Fruit fly (Drosophila melanogaster) whole organism, prepupa: ENCODE results near the gene CG14537.

Source experiments
- Blimp-1 ChIP-seq: fragments of 200-800 bp; sonication (Bioruptor generic); optimal IDR thresholded peaks from 3 replicates; lab custom pipeline; 2017; ENCODE audit warnings: missing biosample characterization, missing genetic modification characterization, mild to moderate bottlenecking, moderate library complexity, missing genetic modification reagents
- CG10631 ChIP-seq: fragments of 200-800 bp; sonication (Bioruptor generic); optimal IDR thresholded peaks from 2 replicates; lab custom pipeline; 2016; ENCODE audit warnings: missing biosample characterization, missing genetic modification characterization
- CG10669 ChIP-seq: fragments of 200-800 bp; sonication (Bioruptor generic); optimal IDR thresholded peaks from 3 replicates; lab custom pipeline; 2018; ENCODE audit warnings: missing biosample characterization, mild to moderate bottlenecking, missing genetic modification characterization, moderate library complexity
- CG11294 ChIP-seq: fragments of 200-800 bp; sonication (Bioruptor generic); IDR thresholded peaks from 2 replicates; pipeline ENCODE4 v1.3.6; 2022; ENCODE audit warnings: missing biosample characterization, missing genetic modification characterization
- CG11762 ChIP-seq: fragments of 200-800 bp; sonication (Bioruptor generic); optimal IDR thresholded peaks from 3 replicates; lab custom pipeline; 2016; ENCODE audit warnings: missing biosample characterization, missing genetic modification characterization; ENCODE audit not compliant: insufficient read depth
- CG15336 ChIP-seq: fragments of 200-800 bp; sonication (Bioruptor generic); IDR thresholded peaks from 2 replicates; pipeline ENCODE4 v1.3.6; 2022; ENCODE audit warnings: missing biosample characterization, missing genetic modification characterization
- CG1621 ChIP-seq: fragments of 200-800 bp; sonication (Bioruptor generic); optimal IDR thresholded peaks from 3 replicates; lab custom pipeline; 2018; ENCODE audit warnings: missing biosample characterization, mild to moderate bottlenecking, missing genetic modification characterization
- CG16779 ChIP-seq: fragments of 200-800 bp; sonication (Bioruptor generic); optimal IDR thresholded peaks from 3 replicates; lab custom pipeline; 2017; ENCODE audit warnings: missing biosample characterization, mild to moderate bottlenecking, missing genetic modification characterization
- CG31627 ChIP-seq: fragments of 200-800 bp; sonication (Bioruptor generic); optimal IDR thresholded peaks from 3 replicates; lab custom pipeline; 2016; ENCODE audit warnings: missing biosample characterization, missing genetic modification characterization
- CG32006 ChIP-seq: fragments of 200-800 bp; sonication (Bioruptor generic); optimal IDR thresholded peaks from 3 replicates; lab custom pipeline; 2017; ENCODE audit warnings: missing biosample characterization, mild to moderate bottlenecking, missing genetic modification characterization
- CG34406 ChIP-seq: fragments of 200-800 bp; sonication (Bioruptor generic); optimal IDR thresholded peaks from 3 replicates; lab custom pipeline; 2016; ENCODE audit warnings: missing biosample characterization, missing genetic modification characterization
- CG3919 ChIP-seq: fragments of 200-800 bp; sonication (Bioruptor generic); optimal IDR thresholded peaks from 3 replicates; lab custom pipeline; 2016; ENCODE audit warnings: missing biosample characterization, missing genetic modification characterization
- CG4318 ChIP-seq: fragments of 200-800 bp; sonication (Bioruptor generic); optimal IDR thresholded peaks from 3 replicates; lab custom pipeline; 2017; ENCODE audit warnings: missing biosample characterization, mild to moderate bottlenecking, missing genetic modification characterization
- CG6792 ChIP-seq: fragments of 200-800 bp; sonication (Bioruptor generic); optimal IDR thresholded peaks from 3 replicates; lab custom pipeline; 2016; ENCODE audit warnings: missing biosample characterization, missing genetic modification characterization
- CG6808 ChIP-seq: fragments of 200-800 bp; sonication (Bioruptor generic); optimal IDR thresholded peaks from 3 replicates; lab custom pipeline; 2017; ENCODE audit warnings: missing biosample characterization, missing genetic modification characterization, mild to moderate bottlenecking, moderate library complexity, missing genetic modification reagents
- CG6854 ChIP-seq: fragments of 200-800 bp; sonication (Bioruptor generic); optimal IDR thresholded peaks from 2 replicates; lab custom pipeline; 2017; ENCODE audit warnings: missing biosample characterization, mild to moderate bottlenecking, missing genetic modification characterization
- CG7368 ChIP-seq: fragments of 200-800 bp; sonication (Bioruptor generic); optimal IDR thresholded peaks from 3 replicates; lab custom pipeline; 2016; ENCODE audit warnings: missing biosample characterization, missing genetic modification characterization
- CG8119 ChIP-seq: fragments of 200-800 bp; sonication (Bioruptor generic); IDR thresholded peaks from 3 replicates; pipeline ENCODE4 v1.3.6; 2022; ENCODE audit warnings: missing biosample characterization, missing genetic modification characterization
- Eip75B ChIP-seq: fragments of 200-800 bp; sonication (Bioruptor generic); optimal IDR thresholded peaks from 3 replicates; lab custom pipeline; 2016; ENCODE audit warnings: missing biosample characterization, missing genetic modification characterization
- Eip78C ChIP-seq: fragments of 200-800 bp; sonication (Bioruptor generic); peaks from one replicate; lab custom pipeline; 2016; ENCODE audit warnings: missing biosample characterization, missing genetic modification characterization
- Eip93F ChIP-seq: fragments of 200-800 bp; sonication (Bioruptor generic); optimal IDR thresholded peaks from 2 replicates; lab custom pipeline; 2016; ENCODE audit warnings: missing biosample characterization, mild to moderate bottlenecking, missing genetic modification characterization
- Ets21C ChIP-seq: fragments of 200-800 bp; sonication (Bioruptor generic); optimal IDR thresholded peaks from 3 replicates; lab custom pipeline; 2016; ENCODE audit warnings: missing biosample characterization, missing genetic modification characterization
- Ets96B ChIP-seq: fragments of 200-800 bp; optimal IDR thresholded peaks from 2 replicates; lab custom pipeline; 2019; ENCODE audit warnings: missing biosample characterization, mild to moderate bottlenecking, missing genetic modification characterization, moderate library complexity
- Gug ChIP-seq: fragments of 200-800 bp; sonication (Bioruptor generic); IDR thresholded peaks from 2 replicates; pipeline ENCODE4 v1.3.6; 2022; ENCODE audit warnings: missing biosample characterization, missing genetic modification characterization
- Hr38 ChIP-seq: sonication (Bioruptor generic); optimal IDR thresholded peaks from 2 replicates; lab custom pipeline; 2016; ENCODE audit warnings: missing biosample characterization, missing genetic modification characterization
- Hr4 ChIP-seq: fragments of 200-800 bp; sonication (Bioruptor generic); optimal IDR thresholded peaks from 3 replicates; lab custom pipeline; 2016; ENCODE audit warnings: missing biosample characterization, missing genetic modification characterization
- Lpt ChIP-seq: fragments of 200-800 bp; sonication (Bioruptor generic); optimal IDR thresholded peaks from 3 replicates; lab custom pipeline; 2016; ENCODE audit warnings: missing biosample characterization, missing genetic modification characterization
- OdsH ChIP-seq: fragments of 200-800 bp; sonication (Bioruptor generic); optimal IDR thresholded peaks from 3 replicates; lab custom pipeline; 2016; ENCODE audit warnings: missing biosample characterization, missing genetic modification characterization
- Sox14 ChIP-seq: fragments of 200-800 bp; sonication (Bioruptor generic); optimal IDR thresholded peaks from 3 replicates; lab custom pipeline; 2016; ENCODE audit warnings: missing biosample characterization, missing genetic modification characterization
- Sox15 ChIP-seq: fragments of 200-800 bp; sonication (Bioruptor generic); optimal IDR thresholded peaks from 3 replicates; lab custom pipeline; 2016; ENCODE audit warnings: missing biosample characterization, missing genetic modification characterization
- achi ChIP-seq: fragments of 200-800 bp; sonication (Bioruptor generic); optimal IDR thresholded peaks from 3 replicates; lab custom pipeline; 2016; ENCODE audit warnings: missing biosample characterization, missing genetic modification characterization
- acj6 ChIP-seq: fragments of 200-800 bp; sonication (Bioruptor generic); optimal IDR thresholded peaks from 3 replicates; lab custom pipeline; 2016; ENCODE audit warnings: missing biosample characterization, missing genetic modification characterization
- cyc ChIP-seq: fragments of 200-800 bp; sonication (Bioruptor generic); optimal IDR thresholded peaks from 3 replicates; lab custom pipeline; 2016; ENCODE audit warnings: missing biosample characterization, missing genetic modification characterization
- dac ChIP-seq: fragments of 200-800 bp; sonication (Bioruptor generic); optimal IDR thresholded peaks from 2 replicates; lab custom pipeline; 2017; ENCODE audit warnings: missing biosample characterization, mild to moderate bottlenecking, missing genetic modification characterization
- dsx ChIP-seq: fragments of 200-800 bp; optimal IDR thresholded peaks from 3 replicates; lab custom pipeline; 2019; ENCODE audit warnings: missing biosample characterization, mild to moderate bottlenecking, missing genetic modification characterization, moderate library complexity; ENCODE audit not compliant: poor library complexity, severe bottlenecking
- eg ChIP-seq: fragments of 200-800 bp; sonication (Bioruptor generic); IDR thresholded peaks from 3 replicates; pipeline ENCODE4 v1.3.6; 2022; ENCODE audit warnings: missing biosample characterization, missing genetic modification characterization
- fd59A ChIP-seq: fragments of 200-800 bp; sonication (Bioruptor generic); optimal IDR thresholded peaks from 2 replicates; lab custom pipeline; 2017; ENCODE audit warnings: missing biosample characterization, mild to moderate bottlenecking, missing genetic modification characterization, missing genetic modification reagents
- fkh ChIP-seq: fragments of 200-800 bp; sonication (Bioruptor generic); optimal IDR thresholded peaks from 3 replicates; lab custom pipeline; 2017; ENCODE audit warnings: missing biosample characterization, mild to moderate bottlenecking, missing genetic modification characterization, moderate library complexity
- lz ChIP-seq: fragments of 200-800 bp; sonication (Bioruptor generic); optimal IDR thresholded peaks from 3 replicates; lab custom pipeline; 2016; ENCODE audit warnings: missing biosample characterization, missing genetic modification characterization
- salr ChIP-seq, 2 experiments: fragments of 200-800 bp; sonication (Bioruptor generic); optimal IDR thresholded peaks; 3 replicates each; lab custom pipeline; 2016 to 2018; ENCODE audit warnings: missing biosample characterization in 2 of 2, missing genetic modification characterization in 2 of 2, mild to moderate bottlenecking in 1 of 2
- spab ChIP-seq: fragments of 200-800 bp; sonication (Bioruptor generic); optimal IDR thresholded peaks from 2 replicates; lab custom pipeline; 2017; ENCODE audit warnings: missing biosample characterization, mild to moderate bottlenecking, missing genetic modification characterization, missing genetic modification reagents
- topi ChIP-seq: fragments of 200-800 bp; sonication (Bioruptor generic); optimal IDR thresholded peaks from 3 replicates; lab custom pipeline; 2016; ENCODE audit warnings: missing biosample characterization, missing genetic modification characterization
- vri ChIP-seq: fragments of 200-800 bp; sonication (Bioruptor generic); optimal IDR thresholded peaks from 3 replicates; lab custom pipeline; 2016; ENCODE audit warnings: missing biosample characterization, mild to moderate bottlenecking, missing genetic modification characterization

The CG14537 gene

dm6 chr2L:7811249-7812002 lies 28.8 kb upstream of the CG14537 start, which contains the start of gene LanB1 (continued):
- TF ChIP-seq CG15336 (GFP tag; lab: Robert Waterston, UW) (peak; percentile 45; the same call in 1 of the 2 replicates), spab (GFP tag; lab: Kevin White, UChicago) (no peak), CG6808 (GFP tag; lab: Kevin White, UChicago) (peak; percentile 2), CG6854 (GFP tag; lab: Kevin White, UChicago) (peak; percentile 39), fkh (GFP tag; lab: Kevin White, UChicago) (peak; percentile 31), CG31627 (GFP tag; lab: Kevin White, UChicago) (no peak), cyc (GFP tag; lab: Kevin White, UChicago) (no peak), CG16779 (tag; lab: Kevin White, UChicago) (no peak), CG10669 (GFP tag; lab: Kevin White, UChicago) (no peak), Eip78C (GFP tag; lab: Kevin White, UChicago) (no peak), Ets21C (no peak), Hr38 (no peak), CG10631 (GFP tag; lab: Kevin White, UChicago) (no peak), Sox14 (GFP tag; lab: Kevin White, UChicago) (no peak), acj6 (no peak), vri (GFP tag; lab: Kevin White, UChicago) (no peak), CG32006 (GFP tag; lab: Kevin White, UChicago) (no peak), CG11294 (no peak; the same call in 1 of the 2 replicates), topi (GFP tag; lab: Kevin White, UChicago) (no peak), CG3919 (GFP tag; lab: Kevin White, UChicago) (peak; percentile 34), CG8119 (GFP tag; lab: Robert Waterston, UW) (peak; percentile 47; the same call in 1 of the 3 replicates)

- TF ChIP-seq CG10631 (GFP tag; lab: Kevin White, UChicago): peak; percentile 7
- TF ChIP-seq CG6808 (GFP tag; lab: Kevin White, UChicago): no peak
- TF ChIP-seq CG32006 (GFP tag; lab: Kevin White, UChicago): peak; percentile 33
- TF ChIP-seq Hr4: peak; percentile 15
- TF ChIP-seq OdsH: peak; percentile 3
- TF ChIP-seq eg (GFP tag; lab: Robert Waterston, UW): 0 out of 3 replicates have a peak, but pooled peaks have one; percentile 19
- TF ChIP-seq CG15336 (GFP tag; lab: Robert Waterston, UW): peak; percentile 36; the same call in 1 of the 2 replicates
- TF ChIP-seq dac: no peak
Measured at dm6 chr2L:7812555-7813339, 27.5 kb upstream of the CG14537 start.

- TF ChIP-seq CG10631 (GFP tag; lab: Kevin White, UChicago) (no peak), CG6808 (GFP tag; lab: Kevin White, UChicago) (peak; percentile 32), CG7368 (no peak), Eip93F (GFP tag; lab: Kevin White, UChicago) (no peak), Gug (GFP tag; lab: Robert Waterston, UW) (no peak), fkh (GFP tag; lab: Kevin White, UChicago) (peak; percentile 99), Sox14 (GFP tag; lab: Kevin White, UChicago) (no peak), Eip75B (no peak), Lpt (GFP tag; lab: Kevin White, UChicago) (no peak), CG34406 (no peak), CG3919 (GFP tag; lab: Kevin White, UChicago) (no peak), Ets21C (no peak), CG16779 (tag; lab: Kevin White, UChicago) (no peak), Sox15 (GFP tag; lab: Kevin White, UChicago) (no peak), Blimp-1 (GFP tag; lab: Kevin White, UChicago) (no peak), eg (GFP tag; lab: Robert Waterston, UW) (no peak), CG11762 (GFP tag; lab: Kevin White, UChicago) (no peak), fd59A (GFP tag; lab: Kevin White, UChicago) (no peak), CG31627 (GFP tag; lab: Kevin White, UChicago) (no peak), CG10669 (GFP tag; lab: Kevin White, UChicago) (no peak), dsx (GFP tag; lab: Kevin White, UChicago) (peak; percentile 18), CG32006 (GFP tag; lab: Kevin White, UChicago) (no peak), achi (GFP tag; lab: Kevin White, UChicago) (no peak), CG6792 (no peak), CG1621 (tag; lab: Kevin White, UChicago) (no peak), salr (GFP tag; optimal IDR thresholded peaks at IDR 0.05; lab: Kevin White, UChicago) (no peak), CG4318 (GFP tag; lab: Kevin White, UChicago) (no peak), Ets96B (tag; lab: Kevin White, UChicago) (no peak), lz (GFP tag; lab: Kevin White, UChicago) (no peak)
Measured at dm6 chr2L:7813357-7813756, 26.9 kb upstream of the CG14537 start.
